Worm (Caenorhabditis elegans) whole organism, early embryonic: Measurements from ENCODE around the gene F17E9.2.

Source experiments
- F13C5.2 ChIP-seq: sonication (generic microtip); optimal IDR thresholded peaks from 2 replicates; lab custom pipeline; 2017; ENCODE audit warnings: mild to moderate bottlenecking, missing genetic modification characterization, inconsistent platforms, missing compliant biosample characterization
- ama-1 ChIP-seq: fragments of 150-350 bp; optimal IDR thresholded peaks from 2 replicates; lab custom pipeline; 2014
- ets-7 ChIP-seq: sonication (generic microtip); optimal IDR thresholded peaks from 2 replicates; lab custom pipeline; 2016; ENCODE audit warnings: missing genotype, missing genetic modification characterization, missing compliant biosample characterization
- tra-4 ChIP-seq: sonication (generic microtip); optimal IDR thresholded peaks from 2 replicates; lab custom pipeline; 2017; ENCODE audit warnings: missing genetic modification characterization, missing compliant biosample characterization

DNA sequence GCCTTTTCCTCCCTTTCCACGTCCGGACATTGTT lies 21.9 kb upstream of the F17E9.2 start, which contains the start of gene his-31:
- TF ChIP-seq ets-7 (tag; lab: Kevin White, UChicago) (no peak), F13C5.2 (tag; lab: Kevin White, UChicago) (no peak), tra-4 (no peak), ama-1 (no peak)
